Worm (Caenorhabditis elegans) whole organism, L2 larva: Measurements from ENCODE around the gene sri-2.

Source experiments
- C34F6.9 ChIP-seq: fragments of 150-350 bp; optimal IDR thresholded peaks from 2 replicates; lab custom pipeline; 2014; ENCODE audit warnings: missing biosample characterization, missing genetic modification characterization
- F13H6.1 ChIP-seq: sonication (generic microtip); optimal IDR thresholded peaks from 2 replicates; lab custom pipeline; 2016; ENCODE audit warnings: missing genetic modification characterization, missing compliant biosample characterization
- R02D3.7 ChIP-seq: fragments of 150-350 bp; optimal IDR thresholded peaks from 2 replicates; lab custom pipeline; 2014; ENCODE audit warnings: missing biosample characterization, missing genetic modification characterization
- Y55F3AM.14 ChIP-seq: fragments of 200-800 bp; sonication (Bioruptor generic); optimal IDR thresholded peaks from 2 replicates; lab custom pipeline; 2018; ENCODE audit warnings: mild to moderate bottlenecking, missing genetic modification characterization, missing compliant biosample characterization
- ZK546.5 ChIP-seq: sonication (generic microtip); optimal IDR thresholded peaks from 2 replicates; lab custom pipeline; 2017; ENCODE audit warnings: missing biosample characterization, missing genetic modification characterization
- alr-1 ChIP-seq: fragments of 150-350 bp; optimal IDR thresholded peaks from 2 replicates; lab custom pipeline; 2014; ENCODE audit warnings: missing biosample characterization, missing genetic modification characterization
- aly-2 ChIP-seq: fragments of 150-350 bp; optimal IDR thresholded peaks from 2 replicates; lab custom pipeline; 2014; ENCODE audit warnings: missing biosample characterization, missing genetic modification characterization
- ama-1 ChIP-seq: fragments of 150-350 bp; optimal IDR thresholded peaks from 2 replicates; lab custom pipeline; 2018; ENCODE audit warnings: inconsistent platforms
- blmp-1 ChIP-seq: sonication (generic microtip); optimal IDR thresholded peaks from 2 replicates; lab custom pipeline; 2017; ENCODE audit warnings: missing genetic modification characterization, mild to moderate bottlenecking, missing compliant biosample characterization, antibody characterized with exemption, moderate library complexity; ENCODE audit not compliant: insufficient read depth
- ceh-16 ChIP-seq: fragments of 150-350 bp; optimal IDR thresholded peaks from 2 replicates; lab custom pipeline; 2014; ENCODE audit warnings: missing biosample characterization, missing genetic modification characterization
- ceh-82 ChIP-seq: fragments of 150-350 bp; optimal IDR thresholded peaks from 2 replicates; lab custom pipeline; 2014; ENCODE audit warnings: missing biosample characterization, missing genetic modification characterization
- crh-2 ChIP-seq: sonication (generic microtip); optimal IDR thresholded peaks from 2 replicates; lab custom pipeline; 2017; ENCODE audit warnings: missing biosample characterization, missing genetic modification characterization
- egl-27 ChIP-seq: sonication (generic microtip); optimal IDR thresholded peaks from 3 replicates; lab custom pipeline; 2017; ENCODE audit warnings: missing biosample characterization, missing genetic modification reagents, missing genetic modification characterization
- elt-3 ChIP-seq: sonication (generic microtip); optimal IDR thresholded peaks from 2 replicates; lab custom pipeline; 2017; ENCODE audit warnings: missing biosample characterization, missing genetic modification characterization
- gmeb-1 ChIP-seq: fragments of 150-350 bp; optimal IDR thresholded peaks from 2 replicates; lab custom pipeline; 2014; ENCODE audit warnings: missing biosample characterization, missing genetic modification characterization
- lin-11 ChIP-seq: fragments of 150-350 bp; sonication (generic microtip); optimal IDR thresholded peaks from 2 replicates; lab custom pipeline; 2014; ENCODE audit warnings: missing biosample characterization, missing genetic modification characterization, inconsistent platforms, mixed read lengths
- lin-13 ChIP-seq: fragments of 150-350 bp; optimal IDR thresholded peaks from 2 replicates; lab custom pipeline; 2014; ENCODE audit warnings: missing biosample characterization, missing genetic modification reagents, missing genetic modification characterization
- lsy-2 ChIP-seq, 2 experiments: fragments of 150-350 bp in 1 of 2; sonication (generic microtip) in 1 of 2; optimal IDR thresholded peaks; 2 replicates each; lab custom pipeline; 2014 to 2017; ENCODE audit warnings: missing biosample characterization in 2 of 2, missing genetic modification characterization in 2 of 2
- mdl-1 ChIP-seq, 2 experiments: fragments of 150-350 bp in 1 of 2; sonication (generic microtip) in 1 of 2; optimal IDR thresholded peaks; 2 replicates each; lab custom pipeline; 2017; ENCODE audit warnings: missing biosample characterization in 2 of 2, missing genetic modification characterization in 2 of 2
- nhr-10 ChIP-seq: sonication (generic microtip); optimal IDR thresholded peaks from 2 replicates; lab custom pipeline; 2017; ENCODE audit warnings: missing biosample characterization, missing genetic modification characterization
- nhr-11 ChIP-seq: fragments of 150-350 bp; optimal IDR thresholded peaks from 2 replicates; lab custom pipeline; 2014; ENCODE audit warnings: missing biosample characterization, missing genetic modification characterization
- nhr-129 ChIP-seq: fragments of 150-350 bp; optimal IDR thresholded peaks from 2 replicates; lab custom pipeline; 2014; ENCODE audit warnings: missing biosample characterization, missing genetic modification characterization
- nhr-21 ChIP-seq: fragments of 150-350 bp; optimal IDR thresholded peaks from 2 replicates; lab custom pipeline; 2014; ENCODE audit warnings: missing biosample characterization, missing genetic modification characterization
- nhr-237 ChIP-seq: fragments of 150-350 bp; optimal IDR thresholded peaks from 2 replicates; lab custom pipeline; 2014; ENCODE audit warnings: missing biosample characterization, missing genetic modification characterization
- nhr-25 ChIP-seq: fragments of 150-350 bp; sonication (generic microtip); optimal IDR thresholded peaks from 3 replicates; lab custom pipeline; 2014; ENCODE audit warnings: missing biosample characterization, missing genetic modification characterization
- nhr-6 ChIP-seq: fragments of 150-350 bp; optimal IDR thresholded peaks from 2 replicates; lab custom pipeline; 2014; ENCODE audit warnings: missing biosample characterization, missing genetic modification characterization
- skn-1 ChIP-seq: sonication (generic microtip); optimal IDR thresholded peaks from 2 replicates; lab custom pipeline; 2017; ENCODE audit warnings: missing biosample characterization, missing genetic modification characterization
- sma-3 ChIP-seq: sonication (generic microtip); optimal IDR thresholded peaks from 2 replicates; lab custom pipeline; 2016; ENCODE audit warnings: missing genetic modification reagents, missing genetic modification characterization, missing compliant biosample characterization
- unc-39 ChIP-seq: fragments of 150-350 bp; optimal IDR thresholded peaks from 2 replicates; lab custom pipeline; 2014; ENCODE audit warnings: missing biosample characterization, missing genetic modification characterization
- unc-55 ChIP-seq: fragments of 150-350 bp; sonication (generic microtip); optimal IDR thresholded peaks from 3 replicates; lab custom pipeline; 2014; ENCODE audit warnings: missing biosample characterization, missing genetic modification reagents, missing genetic modification characterization
- unc-62 ChIP-seq: fragments of 150-350 bp; optimal IDR thresholded peaks from 2 replicates; lab custom pipeline; 2014; ENCODE audit warnings: missing biosample characterization, missing genetic modification reagents, missing genetic modification characterization
- zag-1 ChIP-seq: fragments of 150-350 bp; optimal IDR thresholded peaks from 2 replicates; lab custom pipeline; 2014; ENCODE audit warnings: missing biosample characterization, missing genetic modification characterization
- ztf-1 ChIP-seq: fragments of 200-800 bp; sonication (Bioruptor generic); conservative IDR thresholded peaks from 2 replicates; pipeline ENCODE4 v1.3.6; 2022; ENCODE audit warnings: missing genetic modification characterization, missing compliant biosample characterization
- ztf-11 ChIP-seq: sonication (generic microtip); optimal IDR thresholded peaks from 2 replicates; lab custom pipeline; 2017; ENCODE audit warnings: missing biosample characterization, missing genetic modification characterization
- ztf-4 ChIP-seq: fragments of 150-350 bp; optimal IDR thresholded peaks from 2 replicates; lab custom pipeline; 2014; ENCODE audit warnings: missing biosample characterization, missing genetic modification characterization

The sri-2 gene

ce11 chrV:15928325-15928724 lies 36.7 kb downstream of the sri-2 start, which contains the start of gene pzf-1:
pzf-1 (minus strand) TSS chrV:15928425.
- TF ChIP-seq lin-13 (GFP tag; lab: Kevin White, UChicago) (no peak), gmeb-1 (tag; lab: Kevin White, UChicago) (no peak), aly-2 (no peak), unc-55 (GFP tag; lab: Kevin White, UChicago) (no peak), zag-1 (tag; lab: Kevin White, UChicago) (no peak), ztf-1 (no peak), C34F6.9 (tag; lab: Kevin White, UChicago) (no peak), nhr-25 (tag; lab: Kevin White, UChicago) (no peak), elt-3 (tag; lab: Kevin White, UChicago) (no peak), unc-62 (no peak), ztf-11 (tag; lab: Kevin White, UChicago) (no peak), ceh-82 (tag; lab: Kevin White, UChicago) (no peak), blmp-1 (tag; lab: Kevin White, UChicago) (no peak), ceh-16 (tag; lab: Kevin White, UChicago) (no peak), ztf-4 (no peak), nhr-237 (tag; lab: Kevin White, UChicago) (no peak), nhr-21 (tag; lab: Kevin White, UChicago) (no peak), skn-1 (tag; lab: Kevin White, UChicago) (no peak)

- TF ChIP-seq skn-1 (tag; lab: Kevin White, UChicago) (no peak), ama-1 (lab: Kevin White, UChicago) (no peak), sma-3 (GFP tag; lab: Kevin White, UChicago) (no peak), aly-2 (no peak), lsy-2 (tag; optimal IDR thresholded peaks at IDR 0.05; lab: Kevin White, UChicago) (no peak), gmeb-1 (tag; lab: Kevin White, UChicago) (no peak), ztf-4 (no peak), nhr-10 (tag; lab: Kevin White, UChicago) (no peak), blmp-1 (tag; lab: Kevin White, UChicago) (no peak), ceh-82 (tag; lab: Kevin White, UChicago) (no peak), R02D3.7 (tag; lab: Kevin White, UChicago) (no peak), unc-39 (tag; lab: Kevin White, UChicago) (no peak), Y55F3AM.14 (GFP tag; lab: Kevin White, UChicago) (no peak), lin-11 (no peak), nhr-21 (tag; lab: Kevin White, UChicago) (no peak), F13H6.1 (tag; lab: Kevin White, UChicago) (no peak), nhr-11 (no peak), nhr-6 (no peak), mdl-1 (tag; optimal IDR thresholded peaks at IDR 0.05; lab: Kevin White, UChicago) (no peak), ztf-11 (tag; lab: Kevin White, UChicago) (no peak)
Measured at ce11 chrV:15924307-15924706, 40.7 kb downstream of the sri-2 start, which contains the start of gene nhr-108. nhr-108 (minus strand) TSS chrV:15924472.

ce11 chrV:15922979-15923378 lies 42.0 kb downstream of the sri-2 start, which contains the start of gene F35E8.13:
F35E8.13 (plus strand) TSS chrV:15923279.
- no peak for TF ChIP-seq F13H6.1 (tag; lab: Kevin White, UChicago)
- no peak for TF ChIP-seq elt-3 (tag; lab: Kevin White, UChicago)

- TF ChIP-seq egl-27 (tag; lab: Kevin White, UChicago) (no peak), elt-3 (tag; lab: Kevin White, UChicago) (no peak), ama-1 (lab: Kevin White, UChicago) (no peak), lsy-2 (tag; optimal IDR thresholded peaks at IDR 0.05; lab: Kevin White, UChicago) (no peak), C34F6.9 (tag; lab: Kevin White, UChicago) (no peak)
- TF ChIP-seq, all 48 proteins: peak for 0
Measured at ce11 chrV:15921102-15921501, 43.9 kb downstream of the sri-2 start, which contains the start of gene cdr-1. cdr-1 (plus strand) TSS chrV:15921309.

ce11 chrV:15920273-15920672 lies 44.7 kb downstream of the sri-2 start, which contains the start of gene F35E8.10:
F35E8.10 (minus strand) TSS chrV:15920373.
- no peak for TF ChIP-seq crh-2 (tag; lab: Kevin White, UChicago)
- no peak for TF ChIP-seq nhr-129
- TF ChIP-seq ZK546.5 (tag; lab: Kevin White, UChicago), result no peak
- no peak for TF ChIP-seq unc-55 (GFP tag; lab: Kevin White, UChicago)
- TF ChIP-seq egl-27 (tag; lab: Kevin White, UChicago), result no peak
- no peak for TF ChIP-seq ceh-82 (tag; lab: Kevin White, UChicago)
- TF ChIP-seq ama-1 (lab: Kevin White, UChicago), result no peak
- TF ChIP-seq alr-1 (tag; lab: Kevin White, UChicago), result no peak
